Worm (Caenorhabditis elegans): ENCODE data around the gene spl-2.

DNA sequence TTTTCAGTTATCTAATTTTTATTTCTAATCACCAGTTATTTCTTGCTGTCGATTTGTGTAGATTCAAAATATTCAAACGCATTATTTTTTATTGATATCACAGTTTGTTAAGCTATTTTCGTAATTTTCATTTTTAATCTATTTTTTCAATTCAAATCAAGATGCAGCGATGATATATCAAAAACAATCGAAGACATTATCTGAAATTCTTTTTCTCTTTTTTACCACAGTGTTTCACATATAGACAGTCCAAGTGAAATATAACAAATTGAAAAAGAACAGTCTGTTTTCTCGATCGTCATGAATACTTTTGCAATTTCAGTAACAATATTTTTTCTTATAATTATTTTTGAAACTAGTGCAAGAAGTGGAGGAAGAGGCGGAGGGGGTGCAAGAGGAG, 21.4 kb downstream of the spl-2 start, which contains the start of gene F21C10.5:
- TF ChIP-seq fkh-10 (GFP tag; optimal IDR thresholded peaks at IDR 0.05) (no peak), R02D3.7 (tag; optimal IDR thresholded peaks at IDR 0.05) (no peak), lin-13 (GFP tag; optimal IDR thresholded peaks at IDR 0.05) (no peak), daf-12 (tag; optimal IDR thresholded peaks at IDR 0.05) (no peak), ceh-82 (tag; optimal IDR thresholded peaks at IDR 0.05) (no peak), dmd-6 (GFP tag; IDR thresholded peaks at IDR 0.05) (no peak), arid-1 (GFP tag; conservative IDR thresholded peaks at IDR 0.05) (no peak)
